Fruit fly (Drosophila melanogaster) whole organism, wandering third instar larva: ENCODE measurements around the gene Hug.

Experiments
- CG32264 ChIP-seq: fragments of 200-800 bp; sonication (Bioruptor generic); optimal IDR thresholded peaks from 2 replicates; lab custom pipeline; 2016; ENCODE audit warnings: missing biosample characterization, missing genetic modification characterization
- Dfd ChIP-seq: fragments of >200 bp; optimal IDR thresholded peaks from 2 replicates; lab custom pipeline; 2017; ENCODE audit warnings: missing biosample characterization, missing genetic modification characterization
- Dif ChIP-seq: fragments of 200-275, 200-300 bp; sonication (Bioruptor generic); optimal IDR thresholded peaks from 2 replicates; lab custom pipeline; 2018; ENCODE audit warnings: missing biosample characterization, missing genetic modification characterization; ENCODE audit not compliant: partially characterized antibody
- GATAd ChIP-seq: sonication (Bioruptor generic); optimal IDR thresholded peaks from 2 replicates; lab custom pipeline; 2016; ENCODE audit warnings: missing biosample characterization, missing genetic modification characterization
- Hr78 ChIP-seq: fragments of >200 bp; optimal IDR thresholded peaks from 2 replicates; lab custom pipeline; 2017; ENCODE audit warnings: missing biosample characterization, missing genetic modification characterization
- Hr83 ChIP-seq: fragments of 200-300 bp; sonication (Bioruptor generic); optimal IDR thresholded peaks from 2 replicates; lab custom pipeline; 2016; ENCODE audit warnings: missing biosample characterization, mild to moderate bottlenecking, missing genetic modification characterization, moderate library complexity; ENCODE audit not compliant: poor library complexity, severe bottlenecking
- Jra ChIP-seq: sonication (Bioruptor generic); optimal IDR thresholded peaks from 2 replicates; lab custom pipeline; 2016; ENCODE audit warnings: missing biosample characterization, missing genetic modification characterization
- N ChIP-seq: fragments of >200 bp; optimal IDR thresholded peaks from 2 replicates; lab custom pipeline; 2018; ENCODE audit warnings: missing biosample characterization, missing external identifiers, missing genetic modification characterization
- OdsH ChIP-seq: fragments of 200-800 bp; sonication (Bioruptor generic); optimal IDR thresholded peaks from 2 replicates; lab custom pipeline; 2016; ENCODE audit warnings: missing biosample characterization, mild to moderate bottlenecking, missing genetic modification characterization
- Rel ChIP-seq, 2 experiments: fragments of 200-800 bp; sonication (Bioruptor generic) in 1 of 2; optimal IDR thresholded peaks; 2 replicates in 1 of 2; 3 replicates in 1 of 2; lab custom pipeline; 2016 to 2019; ENCODE audit warnings: mild to moderate bottlenecking in 2 of 2, missing biosample characterization in 2 of 2, missing genetic modification characterization in 2 of 2, moderate library complexity in 1 of 2
- Sp1 ChIP-seq: fragments of 200-800 bp; sonication (Bioruptor generic); optimal IDR thresholded peaks from 3 replicates; lab custom pipeline; 2019; ENCODE audit warnings: missing biosample characterization, mild to moderate bottlenecking, missing genetic modification characterization, moderate library complexity
- Vsx2 ChIP-seq: fragments of 200-300, 225-300 bp; sonication (Bioruptor generic); optimal IDR thresholded peaks from 2 replicates; lab custom pipeline; 2018; ENCODE audit warnings: missing biosample characterization, missing genetic modification characterization; ENCODE audit not compliant: partially characterized antibody
- brk ChIP-seq: fragments of 200-800 bp; sonication (Bioruptor generic); optimal IDR thresholded peaks from 2 replicates; lab custom pipeline; 2016; ENCODE audit warnings: missing biosample characterization, mild to moderate bottlenecking, missing genetic modification characterization
- dl ChIP-seq, 2 experiments: fragments of 175-275, 200-275 bp in 1 of 2; fragments of 200-275 bp in 1 of 2; sonication (Bioruptor generic); optimal IDR thresholded peaks; lab custom pipeline; 2018; ENCODE audit warnings: mild to moderate bottlenecking in 2 of 2, missing biosample characterization in 2 of 2, missing genetic modification characterization in 2 of 2, moderate library complexity in 2 of 2; ENCODE audit not compliant: partially characterized antibody in 2 of 2, insufficient read depth in 1 of 2
- dsf ChIP-seq: sonication (Bioruptor generic); optimal IDR thresholded peaks from 2 replicates; lab custom pipeline; 2016; ENCODE audit warnings: missing biosample characterization, missing genetic modification characterization, borderline replicate concordance
- ey ChIP-seq: fragments of 200-800 bp; sonication (Bioruptor generic); optimal IDR thresholded peaks from 2 replicates; lab custom pipeline; 2016; ENCODE audit warnings: missing biosample characterization, missing genetic modification characterization
- h ChIP-seq: fragments of 200-800 bp; sonication (Bioruptor generic); optimal IDR thresholded peaks from 3 replicates; lab custom pipeline; 2016; ENCODE audit warnings: missing biosample characterization, mild to moderate bottlenecking, missing genetic modification characterization
- pan ChIP-seq: fragments of >200 bp; optimal IDR thresholded peaks from 2 replicates; lab custom pipeline; 2017
- psq ChIP-seq: fragments of 200-800 bp; sonication (Bioruptor generic); optimal IDR thresholded peaks from 3 replicates; lab custom pipeline; 2017; ENCODE audit warnings: missing biosample characterization, mild to moderate bottlenecking, missing genetic modification characterization, moderate library complexity
- tai ChIP-seq: sonication (Bioruptor generic); optimal IDR thresholded peaks from 2 replicates; lab custom pipeline; 2016; ENCODE audit warnings: missing biosample characterization, missing genetic modification characterization

The Hug gene

DNA sequence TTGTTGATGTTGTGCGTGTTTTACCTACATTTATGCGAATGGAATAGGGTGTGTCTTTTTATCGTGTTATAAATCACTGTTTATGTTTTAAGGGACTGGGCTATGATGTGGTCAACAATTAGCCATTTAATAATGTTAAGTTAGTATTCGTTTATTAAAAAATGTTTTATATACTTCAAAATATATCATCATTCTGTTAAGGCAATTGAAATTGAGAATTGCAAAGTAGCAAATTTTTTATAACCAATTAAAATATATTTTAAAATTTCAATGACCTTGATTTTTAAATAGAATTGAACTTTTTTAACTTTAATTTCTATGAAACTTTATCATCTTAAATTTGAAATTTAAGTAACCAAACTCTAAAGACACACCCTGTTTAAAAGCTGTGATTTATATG, 36.0 kb downstream of the Hug start:
- no peak for TF ChIP-seq GATAd

DNA sequence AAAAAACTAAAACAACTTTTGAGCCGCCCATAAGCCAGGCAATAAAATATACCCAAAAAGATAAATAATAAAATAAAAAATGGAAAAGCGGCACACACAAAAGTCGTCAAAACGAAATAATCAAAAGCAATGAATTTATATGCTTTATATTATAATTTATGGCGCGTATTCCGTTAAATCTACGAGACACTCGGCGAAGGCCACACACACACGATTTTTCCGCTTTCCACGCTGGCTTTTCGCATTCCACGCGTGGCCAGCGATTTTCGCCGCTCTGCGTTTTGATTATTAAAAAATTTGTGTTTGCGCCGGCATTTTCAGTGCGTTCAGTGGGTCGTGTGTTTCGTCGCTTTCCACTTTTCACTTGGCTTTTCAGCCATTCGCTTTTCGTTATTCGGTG, 42.8 kb downstream of the Hug start:
- TF ChIP-seq Hr78 (GFP tag; lab: Kevin White, UChicago) (no peak), Hr83 (GFP tag; lab: Kevin White, UChicago) (no peak), Dfd (no peak), psq (no peak), N (GFP tag; lab: Kevin White, UChicago) (no peak), Sp1 (GFP tag; lab: Kevin White, UChicago) (no peak), Dif (GFP tag; lab: Kevin White, UChicago) (no peak), pan (lab: Kevin White, UChicago) (no peak), GATAd (no peak), h (GFP tag; lab: Kevin White, UChicago) (no peak), OdsH (GFP tag; lab: Kevin White, UChicago) (no peak), CG32264 (GFP tag; lab: Kevin White, UChicago) (no peak), brk (GFP tag; lab: Kevin White, UChicago) (no peak), Rel (GFP tag; optimal IDR thresholded peaks at IDR 0.05; lab: Kevin White, UChicago) (no peak), Rel (tag; optimal IDR thresholded peaks at IDR 0.05; lab: Kevin White, UChicago) (no peak), dsf (GFP tag; lab: Kevin White, UChicago) (no peak), dl (GFP tag; optimal IDR thresholded peaks at IDR 0.05; lab: Kevin White, UChicago; ENCODE audit: insufficient read depth in 1 of 2, partially characterized antibody in 2 of 2) (no peak), ey (no peak), Jra (GFP tag; lab: Kevin White, UChicago) (no peak), Vsx2 (GFP tag; lab: Kevin White, UChicago) (no peak), tai (GFP tag; lab: Kevin White, UChicago) (no peak)
